Worm (Caenorhabditis elegans) whole organism, early embryonic: ENCODE results near the gene mask-1.

Experiments
- aly-1 ChIP-seq: sonication (generic microtip); optimal IDR thresholded peaks from 2 replicates; lab custom pipeline; 2016; ENCODE audit warnings: missing genetic modification characterization, missing compliant biosample characterization
- ama-1 ChIP-seq: fragments of 150-350 bp; optimal IDR thresholded peaks from 2 replicates; lab custom pipeline; 2014
- ceh-13 ChIP-seq: fragments of 200-800 bp; sonication (Bioruptor generic); optimal IDR thresholded peaks from 2 replicates; lab custom pipeline; 2018; ENCODE audit warnings: mild to moderate bottlenecking, missing genetic modification characterization, missing compliant biosample characterization
- flt-1 ChIP-seq: fragments of 200-800 bp; sonication (Bioruptor generic); IDR thresholded peaks from 2 replicates; pipeline ENCODE4 v1.3.6; 2022; ENCODE audit warnings: missing genetic modification characterization, missing compliant biosample characterization
- hmg-4 ChIP-seq: fragments of 200-800 bp; sonication (Bioruptor generic); optimal IDR thresholded peaks from 2 replicates; lab custom pipeline; 2018; ENCODE audit warnings: mild to moderate bottlenecking, missing genetic modification characterization, missing compliant biosample characterization
- hnd-1 ChIP-seq: sonication (generic microtip); optimal IDR thresholded peaks from 2 replicates; lab custom pipeline; 2016; ENCODE audit warnings: missing genetic modification characterization, missing compliant biosample characterization
- sea-1 ChIP-seq: fragments of 200-800 bp; sonication (Bioruptor generic); conservative IDR thresholded peaks from 2 replicates; pipeline ENCODE4 v1.3.6; 2022; ENCODE audit warnings: missing genetic modification characterization, missing compliant biosample characterization
- tbx-11 ChIP-seq: fragments of 200-800 bp; sonication (Bioruptor generic); IDR thresholded peaks from 2 replicates; pipeline ENCODE4 v1.3.6; 2022; ENCODE audit warnings: missing genetic modification characterization, missing compliant biosample characterization

- TF ChIP-seq flt-1 (GFP tag; lab: Robert Waterston, UW) = no peak
- TF ChIP-seq ceh-13 (GFP tag; lab: Kevin White, UChicago) = no peak
- no peak for TF ChIP-seq ama-1 (lab: Kevin White, UChicago)
- TF ChIP-seq aly-1 (tag; lab: Kevin White, UChicago) = no peak
- TF ChIP-seq tbx-11 (GFP tag; lab: Robert Waterston, UW) = no peak
- no peak for TF ChIP-seq sea-1 (GFP tag; lab: Robert Waterston, UW)
- no peak for TF ChIP-seq hnd-1 (tag; lab: Kevin White, UChicago)
- peak; percentile 26 for TF ChIP-seq hmg-4 (GFP tag; lab: Kevin White, UChicago)
Observed at ce11 chrIV:10373772-10374288, 871 bp upstream of the mask-1 start, which contains the start of gene mpz-5.
